Worm (Caenorhabditis elegans): ENCODE data around the gene sre-18.
"Not testable (repeated sequence)": the region's sequence is repeated elsewhere in the genome, so short reads cannot be mapped to it uniquely, and the experiment has no call there.

ce11 chrIV:12178235-12178634 is 51.3 kb downstream of the sre-18 start, which contains the start of gene nlr-1:
- TF ChIP-seq lag-1 (GFP tag; IDR thresholded peaks at IDR 0.05); C06A6.2 (GFP tag; conservative IDR thresholded peaks at IDR 0.05); somi-1 (GFP tag; optimal IDR thresholded peaks at IDR 0.05); egl-44 (GFP tag; IDR thresholded peaks at IDR 0.05); chd-7 (tag; optimal IDR thresholded peaks at IDR 0.05); lin-35 (GFP tag; optimal IDR thresholded peaks at IDR 0.05); mel-28 (tag; optimal IDR thresholded peaks at IDR 0.05; ENCODE audit: borderline replicate concordance); lir-1 (GFP tag; conservative IDR thresholded peaks at IDR 0.05); ama-1 (optimal IDR thresholded peaks at IDR 0.05); ama-1 (GFP tag; optimal IDR thresholded peaks at IDR 0.05); tbp1 (GFP tag; optimal IDR thresholded peaks at IDR 0.05); B0019.2 (GFP tag; conservative IDR thresholded peaks at IDR 0.05): not testable (repeated sequence)

All from whole organism, young adult.